Worm (Caenorhabditis elegans) whole organism, L3 larva: ENCODE data around the gene F11C1.10.

ENCODE experiments used
- ZK546.5 ChIP-seq: sonication (generic microtip); optimal IDR thresholded peaks from 2 replicates; lab custom pipeline; 2017; ENCODE audit warnings: missing biosample characterization, missing genetic modification characterization
- aly-2 ChIP-seq: fragments of 150-350 bp; optimal IDR thresholded peaks from 2 replicates; lab custom pipeline; 2014; ENCODE audit warnings: missing biosample characterization, missing genetic modification characterization
- ama-1 ChIP-seq: fragments of 150-350 bp; optimal IDR thresholded peaks from 2 replicates; lab custom pipeline; 2018
- ceh-16 ChIP-seq: sonication (generic microtip); optimal IDR thresholded peaks from 2 replicates; lab custom pipeline; 2017; ENCODE audit warnings: missing biosample characterization, missing genetic modification characterization
- ceh-28 ChIP-seq: fragments of 150-350 bp; optimal IDR thresholded peaks from 2 replicates; lab custom pipeline; 2014; ENCODE audit warnings: missing biosample characterization, missing genetic modification reagents, missing genetic modification characterization
- ceh-82 ChIP-seq: fragments of 150-350 bp; optimal IDR thresholded peaks from 2 replicates; lab custom pipeline; 2014; ENCODE audit warnings: missing biosample characterization, missing genetic modification characterization
- ceh-9 ChIP-seq: sonication (generic microtip); optimal IDR thresholded peaks from 2 replicates; lab custom pipeline; 2018; ENCODE audit warnings: missing biosample characterization, missing genetic modification characterization
- egl-27 ChIP-seq: sonication (generic microtip); optimal IDR thresholded peaks from 4 replicates; lab custom pipeline; 2017; ENCODE audit warnings: missing biosample characterization, missing genetic modification reagents, missing genetic modification characterization
- egl-5 ChIP-seq: fragments of 150-350 bp; optimal IDR thresholded peaks from 2 replicates; lab custom pipeline; 2017; ENCODE audit warnings: missing biosample characterization, missing genetic modification reagents, missing genetic modification characterization, inconsistent platforms
- elt-1 ChIP-seq: fragments of 150-350 bp; optimal IDR thresholded peaks from 2 replicates; lab custom pipeline; 2014; ENCODE audit warnings: missing biosample characterization, missing genetic modification characterization
- elt-2 ChIP-seq: sonication (generic microtip); optimal IDR thresholded peaks from 2 replicates; lab custom pipeline; 2016; ENCODE audit warnings: missing genetic modification reagents, mild to moderate bottlenecking, missing genetic modification characterization, missing compliant biosample characterization
- elt-3 ChIP-seq, 3 experiments: fragments of 150-350 bp in 1 of 3; sonication (generic microtip) in 2 of 3; optimal IDR thresholded peaks; 2 replicates in 2 of 3; 4 replicates in 1 of 3; lab custom pipeline; 2014 to 2017; ENCODE audit warnings: missing biosample characterization in 3 of 3, missing genetic modification characterization in 3 of 3
- fos-1 ChIP-seq: fragments of 150-350 bp; optimal IDR thresholded peaks from 2 replicates; lab custom pipeline; 2014; ENCODE audit warnings: missing biosample characterization, missing genetic modification characterization
- hmg-11 ChIP-seq: sonication (generic microtip); optimal IDR thresholded peaks from 2 replicates; lab custom pipeline; 2016; ENCODE audit warnings: missing genetic modification characterization, missing compliant biosample characterization
- lin-15B ChIP-seq: fragments of 150-350 bp; optimal IDR thresholded peaks from 2 replicates; lab custom pipeline; 2014; ENCODE audit warnings: missing biosample characterization, missing genetic modification characterization
- lin-39 ChIP-seq: fragments of 150-350 bp; optimal IDR thresholded peaks from 2 replicates; lab custom pipeline; 2018; ENCODE audit warnings: missing biosample characterization, missing genetic modification reagents, missing genetic modification characterization
- mdl-1 ChIP-seq: fragments of 150-350 bp; optimal IDR thresholded peaks from 2 replicates; lab custom pipeline; 2014; ENCODE audit warnings: missing biosample characterization, missing genetic modification characterization
- mml-1 ChIP-seq: fragments of 150-350 bp; sonication (generic microtip); optimal IDR thresholded peaks from 3 replicates; lab custom pipeline; 2014; ENCODE audit warnings: missing biosample characterization, missing genetic modification characterization
- nfya-1 ChIP-seq: sonication (generic microtip); optimal IDR thresholded peaks from 2 replicates; lab custom pipeline; 2017; ENCODE audit warnings: missing genetic modification characterization, mild to moderate bottlenecking, missing compliant biosample characterization, antibody characterized with exemption, moderate library complexity; ENCODE audit not compliant: insufficient read depth
- nhr-11 ChIP-seq: fragments of 150-350 bp; optimal IDR thresholded peaks from 2 replicates; lab custom pipeline; 2014; ENCODE audit warnings: missing biosample characterization, missing genetic modification characterization
- nhr-23 ChIP-seq: fragments of 150-350 bp; optimal IDR thresholded peaks from 2 replicates; lab custom pipeline; 2014; ENCODE audit warnings: missing biosample characterization, missing genetic modification reagents, missing genetic modification characterization
- nhr-237 ChIP-seq: fragments of 150-350 bp; optimal IDR thresholded peaks from 2 replicates; lab custom pipeline; 2014; ENCODE audit warnings: missing biosample characterization, missing genetic modification characterization
- nhr-25 ChIP-seq: sonication (generic microtip); optimal IDR thresholded peaks from 2 replicates; lab custom pipeline; 2017; ENCODE audit warnings: missing biosample characterization, missing genetic modification characterization
- nhr-28 ChIP-seq: fragments of 150-350 bp; optimal IDR thresholded peaks from 2 replicates; lab custom pipeline; 2014; ENCODE audit warnings: missing biosample characterization, missing genetic modification characterization
- nhr-43 ChIP-seq: sonication (generic microtip); optimal IDR thresholded peaks from 2 replicates; lab custom pipeline; 2016; ENCODE audit warnings: mild to moderate bottlenecking, missing genetic modification characterization, missing compliant biosample characterization; ENCODE audit not compliant: poor library complexity, severe bottlenecking
- nhr-76 ChIP-seq: fragments of 150-350 bp; sonication (generic microtip); optimal IDR thresholded peaks from 5 replicates; lab custom pipeline; 2014; ENCODE audit warnings: missing biosample characterization, missing genetic modification characterization
- nhr-77 ChIP-seq: fragments of 150-350 bp; optimal IDR thresholded peaks from 2 replicates; lab custom pipeline; 2014; ENCODE audit warnings: missing biosample characterization, missing genetic modification characterization
- pha-4 ChIP-seq: fragments of 150-350 bp; optimal IDR thresholded peaks from 2 replicates; lab custom pipeline; 2014; ENCODE audit warnings: missing biosample characterization, missing genetic modification reagents, missing genetic modification characterization
- sea-2 ChIP-seq: fragments of 150-350 bp; sonication (generic microtip); optimal IDR thresholded peaks from 4 replicates; lab custom pipeline; 2014; ENCODE audit warnings: missing biosample characterization, missing genetic modification reagents, missing genetic modification characterization
- skn-1 ChIP-seq: fragments of 150-350 bp; optimal IDR thresholded peaks from 2 replicates; lab custom pipeline; 2014; ENCODE audit warnings: missing biosample characterization, missing genetic modification characterization
- snpc-4 ChIP-seq: fragments of 150-350 bp; optimal IDR thresholded peaks from 2 replicates; lab custom pipeline; 2014; ENCODE audit warnings: missing biosample characterization, missing genetic modification characterization
- tbx-2 ChIP-seq: sonication (generic microtip); optimal IDR thresholded peaks from 2 replicates; lab custom pipeline; 2016; ENCODE audit warnings: mild to moderate bottlenecking, missing genetic modification characterization, missing compliant biosample characterization
- unc-39 ChIP-seq: sonication (generic microtip); optimal IDR thresholded peaks from 4 replicates; lab custom pipeline; 2017; ENCODE audit warnings: missing biosample characterization, missing genetic modification characterization
- unc-62 ChIP-seq: fragments of 150-350 bp; sonication (generic microtip); optimal IDR thresholded peaks from 4 replicates; lab custom pipeline; 2014; ENCODE audit warnings: missing biosample characterization, missing genetic modification reagents, missing genetic modification characterization
- zag-1 ChIP-seq: fragments of 150-350 bp; optimal IDR thresholded peaks from 2 replicates; lab custom pipeline; 2014; ENCODE audit warnings: missing biosample characterization, missing genetic modification characterization
- ztf-11 ChIP-seq: fragments of 150-350 bp; optimal IDR thresholded peaks from 2 replicates; lab custom pipeline; 2014; ENCODE audit warnings: missing biosample characterization, missing genetic modification characterization

F11C1.10 gene

ce11 chrX:13004491-13005093 lies 27.7 kb downstream of the F11C1.10 start:
- no peak for TF ChIP-seq nhr-76 (tag; lab: Kevin White, UChicago)
- TF ChIP-seq skn-1 (tag; lab: Kevin White, UChicago) = no peak
- no peak for TF ChIP-seq elt-3 (tag; optimal IDR thresholded peaks at IDR 0.05; lab: Kevin White, UChicago)
- no peak for TF ChIP-seq ceh-82 (tag; lab: Kevin White, UChicago)
- TF ChIP-seq nhr-77 (tag; lab: Kevin White, UChicago) = no peak
- no peak for TF ChIP-seq ZK546.5 (tag; lab: Kevin White, UChicago)
- TF ChIP-seq egl-5 (tag; lab: Kevin White, UChicago) = no peak
- TF ChIP-seq elt-1 = peak; percentile 87
- no peak for TF ChIP-seq nhr-237 (tag; lab: Kevin White, UChicago)
- no peak for TF ChIP-seq nfya-1 (tag; lab: Kevin White, UChicago)
- no peak for TF ChIP-seq snpc-4
- TF ChIP-seq nhr-23 (tag; lab: Kevin White, UChicago) = peak; percentile 45
- TF ChIP-seq lin-39 = no peak
- TF ChIP-seq mml-1 = no peak
- TF ChIP-seq ztf-11 = no peak
- TF ChIP-seq aly-2 = no peak
- TF ChIP-seq fos-1 (tag; lab: Kevin White, UChicago) = no peak
- no peak for TF ChIP-seq unc-62 (GFP tag; lab: Kevin White, UChicago)
- no peak for TF ChIP-seq mdl-1 (tag; lab: Kevin White, UChicago)
- peak; percentile 93 for TF ChIP-seq nhr-25 (tag; lab: Kevin White, UChicago)
- no peak for TF ChIP-seq nhr-43
- TF ChIP-seq ama-1 (lab: Kevin White, UChicago) = no peak
- TF ChIP-seq elt-2 (tag; lab: Kevin White, UChicago) = no peak
- TF ChIP-seq tbx-2 = no peak
- TF ChIP-seq sea-2 (GFP tag; lab: Kevin White, UChicago) = no peak
- no peak for TF ChIP-seq pha-4

ce11 chrX:13005730-13006129 lies 28.8 kb downstream of the F11C1.10 start:
- no peak for TF ChIP-seq ceh-16 (tag; lab: Kevin White, UChicago)
- TF ChIP-seq nhr-25 (tag; lab: Kevin White, UChicago) = peak; percentile 67

ce11 chrX:13006328-13006727 lies 29.4 kb downstream of the F11C1.10 start:
- TF ChIP-seq elt-2 (tag; lab: Kevin White, UChicago) = no peak
- no peak for TF ChIP-seq elt-1
- TF ChIP-seq unc-39 (tag; lab: Kevin White, UChicago) = no peak
- TF ChIP-seq nhr-25 (tag; lab: Kevin White, UChicago) = peak; percentile 33
- TF ChIP-seq tbx-2 = no peak
- TF ChIP-seq ceh-9 = no peak
- no peak for TF ChIP-seq nfya-1 (tag; lab: Kevin White, UChicago)
- no peak for TF ChIP-seq nhr-28 (tag; lab: Kevin White, UChicago)
- TF ChIP-seq, all 47 proteins: peak for 1

ce11 chrX:13006734-13007133 lies 29.9 kb downstream of the F11C1.10 start:
- TF ChIP-seq hmg-11 (tag; lab: Kevin White, UChicago) = no peak
- no peak for TF ChIP-seq nhr-11 (tag; lab: Kevin White, UChicago)
- TF ChIP-seq ceh-28 = no peak
- TF ChIP-seq egl-27 (tag; lab: Kevin White, UChicago) = no peak
- TF ChIP-seq lin-15B (tag; lab: Kevin White, UChicago) = no peak
- TF ChIP-seq nhr-76 (tag; lab: Kevin White, UChicago) = no peak
- TF ChIP-seq elt-1 = no peak
- TF ChIP-seq nhr-23 (tag; lab: Kevin White, UChicago) = no peak
- no peak for TF ChIP-seq tbx-2
- no peak for TF ChIP-seq nhr-77 (tag; lab: Kevin White, UChicago)
- no peak for TF ChIP-seq zag-1 (tag; lab: Kevin White, UChicago)
- TF ChIP-seq ama-1 (lab: Kevin White, UChicago) = no peak
- TF ChIP-seq, all 47 proteins: peak for 0
